Worm (Caenorhabditis elegans) whole organism, L3 larva: ENCODE results near the gene pigm-1.

Experiments
- R02D3.7 ChIP-seq: fragments of 150-350 bp; optimal IDR thresholded peaks from 2 replicates; lab custom pipeline; 2014; ENCODE audit warnings: missing biosample characterization, missing genetic modification characterization
- egl-27 ChIP-seq: sonication (generic microtip); optimal IDR thresholded peaks from 4 replicates; lab custom pipeline; 2017; ENCODE audit warnings: missing biosample characterization, missing genetic modification reagents, missing genetic modification characterization
- elt-3 ChIP-seq, 3 experiments: fragments of 150-350 bp in 1 of 3; sonication (generic microtip) in 2 of 3; optimal IDR thresholded peaks; 2 replicates in 2 of 3; 4 replicates in 1 of 3; lab custom pipeline; 2014 to 2017; ENCODE audit warnings: missing biosample characterization in 3 of 3, missing genetic modification characterization in 3 of 3
- eor-1 ChIP-seq, 2 experiments: fragments of 150-350 bp; optimal IDR thresholded peaks; 2 replicates each; lab custom pipeline; 2014 to 2018; ENCODE audit warnings: missing biosample characterization in 2 of 2, missing genetic modification characterization in 2 of 2
- lin-39 ChIP-seq: fragments of 150-350 bp; optimal IDR thresholded peaks from 2 replicates; lab custom pipeline; 2018; ENCODE audit warnings: missing biosample characterization, missing genetic modification reagents, missing genetic modification characterization
- mdl-1 ChIP-seq: fragments of 150-350 bp; optimal IDR thresholded peaks from 2 replicates; lab custom pipeline; 2014; ENCODE audit warnings: missing biosample characterization, missing genetic modification characterization
- nfya-1 ChIP-seq: sonication (generic microtip); optimal IDR thresholded peaks from 2 replicates; lab custom pipeline; 2017; ENCODE audit warnings: missing genetic modification characterization, mild to moderate bottlenecking, missing compliant biosample characterization, antibody characterized with exemption, moderate library complexity; ENCODE audit not compliant: insufficient read depth
- nhr-237 ChIP-seq: fragments of 150-350 bp; optimal IDR thresholded peaks from 2 replicates; lab custom pipeline; 2014; ENCODE audit warnings: missing biosample characterization, missing genetic modification characterization
- nhr-25 ChIP-seq: sonication (generic microtip); optimal IDR thresholded peaks from 2 replicates; lab custom pipeline; 2017; ENCODE audit warnings: missing biosample characterization, missing genetic modification characterization
- nhr-77 ChIP-seq: fragments of 150-350 bp; optimal IDR thresholded peaks from 2 replicates; lab custom pipeline; 2014; ENCODE audit warnings: missing biosample characterization, missing genetic modification characterization
- skn-1 ChIP-seq: fragments of 150-350 bp; optimal IDR thresholded peaks from 2 replicates; lab custom pipeline; 2014; ENCODE audit warnings: missing biosample characterization, missing genetic modification characterization
- snpc-4 ChIP-seq: fragments of 150-350 bp; optimal IDR thresholded peaks from 2 replicates; lab custom pipeline; 2014; ENCODE audit warnings: missing biosample characterization, missing genetic modification characterization
- unc-62 ChIP-seq: fragments of 150-350 bp; sonication (generic microtip); optimal IDR thresholded peaks from 4 replicates; lab custom pipeline; 2014; ENCODE audit warnings: missing biosample characterization, missing genetic modification reagents, missing genetic modification characterization
- ztf-4 ChIP-seq: fragments of 150-350 bp; optimal IDR thresholded peaks from 2 replicates; lab custom pipeline; 2014; ENCODE audit warnings: missing biosample characterization, missing genetic modification characterization

DNA sequence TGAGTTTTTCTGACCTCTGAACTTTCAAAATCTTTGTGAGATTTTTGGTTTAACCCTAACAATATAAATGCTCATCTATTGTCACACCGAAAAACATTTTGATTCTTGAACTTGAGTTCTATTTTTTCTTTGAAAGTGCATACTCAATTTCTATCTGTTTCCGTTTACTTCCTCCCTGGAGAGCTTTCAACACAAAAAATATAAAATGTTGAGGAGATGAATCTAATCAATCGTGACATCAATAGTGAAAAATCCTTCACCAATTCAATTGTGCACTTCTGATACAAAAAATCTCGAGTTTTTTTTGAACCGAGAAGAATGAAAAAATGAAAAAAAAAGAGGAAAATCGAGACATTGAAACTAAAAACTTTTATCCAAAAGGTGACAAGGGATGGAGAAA is 13.5 kb downstream of the pigm-1 start:
- no peak for TF ChIP-seq mdl-1 (tag; lab: Kevin White, UChicago)
- TF ChIP-seq eor-1 (tag; optimal IDR thresholded peaks at IDR 0.05; lab: Kevin White, UChicago) = no peak
- no peak for TF ChIP-seq nhr-25 (tag; lab: Kevin White, UChicago)
- no peak for TF ChIP-seq lin-39 (tag; lab: Kevin White, UChicago)
- TF ChIP-seq skn-1 = no peak
- no peak for TF ChIP-seq snpc-4 (tag; lab: Kevin White, UChicago)
- no peak for TF ChIP-seq nhr-77 (tag; lab: Kevin White, UChicago)
- no peak for TF ChIP-seq elt-3 (tag; optimal IDR thresholded peaks at IDR 0.05; lab: Kevin White, UChicago)
- TF ChIP-seq egl-27 (tag; lab: Kevin White, UChicago) = no peak
- no peak for TF ChIP-seq unc-62 (GFP tag; lab: Kevin White, UChicago)
- TF ChIP-seq R02D3.7 = no peak
- TF ChIP-seq nhr-237 (tag; lab: Kevin White, UChicago) = no peak
- no peak for TF ChIP-seq nfya-1 (tag; lab: Kevin White, UChicago)
- TF ChIP-seq ztf-4 = no peak
